Worm (Caenorhabditis elegans) whole organism, L2 larva: ENCODE measurements around the gene nhr-127.

Experiments used
- C34F6.9 ChIP-seq: fragments of 150-350 bp; optimal IDR thresholded peaks from 2 replicates; lab custom pipeline; 2014; ENCODE audit warnings: missing biosample characterization, missing genetic modification characterization
- F13H6.1 ChIP-seq: sonication (generic microtip); optimal IDR thresholded peaks from 2 replicates; lab custom pipeline; 2016; ENCODE audit warnings: missing genetic modification characterization, missing compliant biosample characterization
- ZK546.5 ChIP-seq: sonication (generic microtip); optimal IDR thresholded peaks from 2 replicates; lab custom pipeline; 2017; ENCODE audit warnings: missing biosample characterization, missing genetic modification characterization
- ama-1 ChIP-seq: fragments of 150-350 bp; optimal IDR thresholded peaks from 2 replicates; lab custom pipeline; 2018; ENCODE audit warnings: inconsistent platforms
- blmp-1 ChIP-seq: sonication (generic microtip); optimal IDR thresholded peaks from 2 replicates; lab custom pipeline; 2017; ENCODE audit warnings: missing genetic modification characterization, mild to moderate bottlenecking, missing compliant biosample characterization, antibody characterized with exemption, moderate library complexity; ENCODE audit not compliant: insufficient read depth
- ceh-16 ChIP-seq: fragments of 150-350 bp; optimal IDR thresholded peaks from 2 replicates; lab custom pipeline; 2014; ENCODE audit warnings: missing biosample characterization, missing genetic modification characterization
- crh-2 ChIP-seq: sonication (generic microtip); optimal IDR thresholded peaks from 2 replicates; lab custom pipeline; 2017; ENCODE audit warnings: missing biosample characterization, missing genetic modification characterization
- dmd-4 ChIP-seq: sonication (generic microtip); optimal IDR thresholded peaks from 2 replicates; lab custom pipeline; 2017; ENCODE audit warnings: missing biosample characterization, missing genetic modification characterization
- egl-27 ChIP-seq: sonication (generic microtip); optimal IDR thresholded peaks from 3 replicates; lab custom pipeline; 2017; ENCODE audit warnings: missing biosample characterization, missing genetic modification reagents, missing genetic modification characterization
- elt-3 ChIP-seq: sonication (generic microtip); optimal IDR thresholded peaks from 2 replicates; lab custom pipeline; 2017; ENCODE audit warnings: missing biosample characterization, missing genetic modification characterization
- fos-1 ChIP-seq: fragments of 150-350 bp; optimal IDR thresholded peaks from 2 replicates; lab custom pipeline; 2014; ENCODE audit warnings: missing biosample characterization, missing genetic modification characterization
- gmeb-1 ChIP-seq: fragments of 150-350 bp; optimal IDR thresholded peaks from 2 replicates; lab custom pipeline; 2014; ENCODE audit warnings: missing biosample characterization, missing genetic modification characterization
- lin-13 ChIP-seq: fragments of 150-350 bp; optimal IDR thresholded peaks from 2 replicates; lab custom pipeline; 2014; ENCODE audit warnings: missing biosample characterization, missing genetic modification reagents, missing genetic modification characterization
- lin-39 ChIP-seq: fragments of 150-350 bp; optimal IDR thresholded peaks from 2 replicates; lab custom pipeline; 2014; ENCODE audit warnings: missing biosample characterization, missing genetic modification reagents, missing genetic modification characterization
- lsy-2 ChIP-seq, 2 experiments: fragments of 150-350 bp in 1 of 2; sonication (generic microtip) in 1 of 2; optimal IDR thresholded peaks; 2 replicates each; lab custom pipeline; 2014 to 2017; ENCODE audit warnings: missing biosample characterization in 2 of 2, missing genetic modification characterization in 2 of 2
- mab-5 ChIP-seq: fragments of 150-350 bp; optimal IDR thresholded peaks from 2 replicates; lab custom pipeline; 2014; ENCODE audit warnings: missing biosample characterization, missing genetic modification characterization
- mdl-1 ChIP-seq, 2 experiments: fragments of 150-350 bp in 1 of 2; sonication (generic microtip) in 1 of 2; optimal IDR thresholded peaks; 2 replicates each; lab custom pipeline; 2017; ENCODE audit warnings: missing biosample characterization in 2 of 2, missing genetic modification characterization in 2 of 2
- nhr-10 ChIP-seq: sonication (generic microtip); optimal IDR thresholded peaks from 2 replicates; lab custom pipeline; 2017; ENCODE audit warnings: missing biosample characterization, missing genetic modification characterization
- nhr-11 ChIP-seq: fragments of 150-350 bp; optimal IDR thresholded peaks from 2 replicates; lab custom pipeline; 2014; ENCODE audit warnings: missing biosample characterization, missing genetic modification characterization
- nhr-12 ChIP-seq: fragments of 150-350 bp; optimal IDR thresholded peaks from 2 replicates; lab custom pipeline; 2014; ENCODE audit warnings: missing biosample characterization, missing genetic modification characterization
- nhr-23 ChIP-seq: fragments of 150-350 bp; optimal IDR thresholded peaks from 2 replicates; lab custom pipeline; 2014; ENCODE audit warnings: missing biosample characterization, missing genetic modification reagents, missing genetic modification characterization
- nhr-237 ChIP-seq: fragments of 150-350 bp; optimal IDR thresholded peaks from 2 replicates; lab custom pipeline; 2014; ENCODE audit warnings: missing biosample characterization, missing genetic modification characterization
- nhr-77 ChIP-seq: fragments of 150-350 bp; optimal IDR thresholded peaks from 2 replicates; lab custom pipeline; 2014; ENCODE audit warnings: missing biosample characterization, missing genetic modification characterization
- sem-4 ChIP-seq: fragments of 150-350 bp; optimal IDR thresholded peaks from 2 replicates; lab custom pipeline; 2014; ENCODE audit warnings: missing biosample characterization, missing genetic modification reagents, missing genetic modification characterization
- skn-1 ChIP-seq: sonication (generic microtip); optimal IDR thresholded peaks from 2 replicates; lab custom pipeline; 2017; ENCODE audit warnings: missing biosample characterization, missing genetic modification characterization
- sma-9 ChIP-seq, 2 experiments: fragments of 150-350 bp in 1 of 2; sonication (generic microtip) in 1 of 2; optimal IDR thresholded peaks; 2 replicates each; lab custom pipeline; 2014 to 2016; ENCODE audit warnings: missing genetic modification characterization in 2 of 2, mild to moderate bottlenecking in 1 of 2, missing biosample characterization in 1 of 2, missing compliant biosample characterization in 1 of 2, missing genetic modification reagents in 1 of 2, moderate library complexity in 1 of 2
- snpc-4 ChIP-seq: fragments of 150-350 bp; optimal IDR thresholded peaks from 2 replicates; lab custom pipeline; 2014; ENCODE audit warnings: missing biosample characterization, missing genetic modification characterization
- unc-39 ChIP-seq: fragments of 150-350 bp; optimal IDR thresholded peaks from 2 replicates; lab custom pipeline; 2014; ENCODE audit warnings: missing biosample characterization, missing genetic modification characterization
- ztf-1 ChIP-seq: fragments of 200-800 bp; sonication (Bioruptor generic); conservative IDR thresholded peaks from 2 replicates; pipeline ENCODE4 v1.3.6; 2022; ENCODE audit warnings: missing genetic modification characterization, missing compliant biosample characterization
- ztf-11 ChIP-seq: sonication (generic microtip); optimal IDR thresholded peaks from 2 replicates; lab custom pipeline; 2017; ENCODE audit warnings: missing biosample characterization, missing genetic modification characterization
- ztf-4 ChIP-seq: fragments of 150-350 bp; optimal IDR thresholded peaks from 2 replicates; lab custom pipeline; 2014; ENCODE audit warnings: missing biosample characterization, missing genetic modification characterization

The nhr-127 gene

DNA sequence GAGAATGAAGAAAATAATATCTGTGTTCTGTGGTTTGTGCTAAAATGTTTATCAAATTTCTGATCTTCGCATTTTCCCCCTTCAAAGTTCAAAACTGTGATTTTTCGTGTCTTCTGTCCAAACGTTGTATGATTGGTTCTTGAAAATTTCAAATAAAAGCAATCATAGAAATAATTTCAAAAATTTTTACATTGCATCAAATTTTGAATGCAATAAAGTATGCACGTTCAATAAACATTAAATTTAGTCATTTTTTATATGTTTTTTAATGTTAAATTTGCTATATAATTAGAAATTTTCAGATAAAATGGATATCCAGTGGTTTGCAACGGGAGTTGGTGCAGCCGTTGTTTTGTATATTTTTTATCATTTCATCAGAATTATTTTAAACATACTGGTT is 35.8 kb upstream of the nhr-127 start, which contains the start of gene stdh-2:
Gene stdh-2, plus strand, starts transcription at position 301 of the 400 bp plus-strand sequence.
- TF ChIP-seq nhr-11 (tag; lab: Kevin White, UChicago): no peak
- TF ChIP-seq nhr-77 (tag; lab: Kevin White, UChicago): no peak
- TF ChIP-seq nhr-23 (tag; lab: Kevin White, UChicago): no peak
- no peak for TF ChIP-seq ztf-4
- TF ChIP-seq sem-4 (tag; lab: Kevin White, UChicago): no peak
- TF ChIP-seq elt-3: no peak
- TF ChIP-seq ztf-11 (tag; lab: Kevin White, UChicago): no peak

DNA sequence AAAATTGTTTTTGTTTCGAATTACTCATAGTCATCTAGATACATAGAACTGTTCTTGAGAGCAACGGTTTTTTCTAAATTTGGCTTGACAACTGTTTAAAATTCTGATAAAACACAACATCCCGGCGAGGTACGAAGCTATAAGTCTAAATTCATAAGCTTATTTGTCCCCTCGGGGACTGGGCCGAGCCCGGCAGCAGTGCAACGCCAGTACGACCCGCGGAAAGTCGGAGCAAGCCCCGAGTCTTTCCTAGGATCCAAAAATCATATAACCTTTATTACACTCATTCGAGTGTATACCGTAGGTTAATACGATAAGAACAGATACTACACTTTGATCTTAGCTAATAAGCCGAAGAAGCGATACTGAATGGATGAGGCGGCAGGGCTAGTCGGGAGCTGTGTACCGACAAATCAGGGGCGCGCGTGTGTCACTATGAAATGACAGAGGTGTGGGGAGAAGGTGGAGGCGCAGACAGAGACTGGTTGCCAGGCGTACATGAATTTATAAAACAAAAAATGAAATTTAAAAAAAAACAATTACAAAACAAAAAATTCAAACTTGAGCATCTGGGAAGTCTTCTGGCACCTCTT is 34.2 kb upstream of the nhr-127 start:
- TF ChIP-seq sma-9 (GFP tag; optimal IDR thresholded peaks at IDR 0.05; lab: Kevin White, UChicago) (peak; percentile 1), sma-9 (tag; optimal IDR thresholded peaks at IDR 0.05; lab: Kevin White, UChicago) (no peak), C34F6.9 (tag; lab: Kevin White, UChicago) (no peak), snpc-4 (tag; lab: Kevin White, UChicago) (peak; percentile 21)

DNA sequence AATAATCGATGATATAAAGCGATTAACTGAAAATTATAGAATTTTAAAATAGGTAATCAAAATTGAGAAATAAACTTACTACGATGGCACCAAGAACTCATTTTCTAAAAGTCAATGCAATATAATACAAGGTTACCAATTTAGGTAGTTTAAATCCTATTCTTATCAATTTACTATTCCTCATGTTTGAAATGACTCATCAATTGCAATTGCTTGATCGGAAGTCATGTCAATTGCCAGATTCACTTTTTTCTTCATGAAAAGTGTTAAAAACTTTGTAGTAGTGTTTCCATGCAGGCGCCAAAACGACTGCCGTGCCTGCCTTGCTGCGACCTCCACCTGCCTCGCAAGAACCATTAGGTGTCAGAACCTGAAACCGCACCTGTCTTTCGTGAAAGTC is 33.2 kb upstream of the nhr-127 start, which contains the start of gene F11A5.13:
Gene F11A5.13, minus strand, starts transcription at position 101 of the 400 bp plus-strand sequence.
- no peak for TF ChIP-seq ztf-1 (GFP tag; lab: Robert Waterston, UW)
- no peak for TF ChIP-seq mab-5 (tag; lab: Kevin White, UChicago)
- TF ChIP-seq nhr-237 (tag; lab: Kevin White, UChicago): no peak
- TF ChIP-seq dmd-4 (tag; lab: Kevin White, UChicago): no peak
- TF ChIP-seq snpc-4 (tag; lab: Kevin White, UChicago): no peak
- no peak for TF ChIP-seq nhr-77 (tag; lab: Kevin White, UChicago)

DNA sequence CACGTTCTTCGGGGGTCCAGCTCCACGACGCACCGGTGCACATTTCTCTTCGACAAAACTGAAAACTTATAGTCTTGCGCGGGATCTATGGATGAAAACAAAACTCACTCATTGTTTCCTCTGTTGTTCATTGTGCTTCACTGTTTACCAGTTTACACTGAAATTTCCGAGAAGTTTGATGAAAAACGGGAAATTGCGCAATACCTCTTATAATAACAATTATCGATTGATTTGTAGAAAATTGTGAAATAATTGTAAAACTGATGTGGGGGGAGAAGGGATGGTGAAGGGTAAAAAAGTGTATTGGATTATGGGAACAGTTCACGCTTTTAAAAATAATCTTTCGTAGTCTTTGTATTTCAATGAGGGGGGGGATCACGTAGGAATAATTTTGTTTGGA is 30.3 kb upstream of the nhr-127 start:
- TF ChIP-seq ZK546.5 (tag; lab: Kevin White, UChicago) (no peak), nhr-10 (tag; lab: Kevin White, UChicago) (no peak), mdl-1 (tag; optimal IDR thresholded peaks at IDR 0.05; lab: Kevin White, UChicago) (no peak), unc-39 (tag; lab: Kevin White, UChicago) (no peak), lsy-2 (tag; optimal IDR thresholded peaks at IDR 0.05; lab: Kevin White, UChicago) (no peak), egl-27 (tag; lab: Kevin White, UChicago) (no peak), fos-1 (no peak), nhr-12 (tag; lab: Kevin White, UChicago) (no peak), lin-13 (GFP tag; lab: Kevin White, UChicago) (no peak), mab-5 (tag; lab: Kevin White, UChicago) (no peak), F13H6.1 (tag; lab: Kevin White, UChicago) (no peak), crh-2 (tag; lab: Kevin White, UChicago) (no peak)

DNA sequence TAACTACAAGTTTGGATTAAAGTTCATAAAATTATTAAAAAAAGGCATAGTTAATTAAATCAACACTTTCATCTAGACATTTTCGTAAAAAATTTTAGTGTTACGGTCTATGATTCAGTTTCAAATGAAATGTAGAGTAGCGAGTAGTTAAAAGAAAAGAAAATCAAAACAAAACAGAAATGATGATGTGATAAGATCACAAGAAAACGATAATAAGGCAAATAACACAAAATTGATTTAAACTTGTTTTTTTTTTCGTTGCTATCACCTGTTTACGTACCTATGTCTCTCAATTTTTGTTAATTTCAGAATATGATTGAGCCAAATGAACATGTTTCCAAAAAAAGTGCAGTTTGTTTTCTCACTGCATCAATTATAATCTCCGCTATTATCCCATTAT is 29.9 kb upstream of the nhr-127 start, which contains the start of the genes F21H7.2 and F21H7.12:
Gene F21H7.2, minus strand, starts transcription at position 101 of the 400 bp plus-strand sequence.
Gene F21H7.12, plus strand, starts transcription at position 270 of the 400 bp plus-strand sequence.
- TF ChIP-seq blmp-1 (tag; lab: Kevin White, UChicago): no peak
- TF ChIP-seq lin-39 (tag; lab: Kevin White, UChicago): no peak
- TF ChIP-seq, all 48 proteins: peak for 0

DNA sequence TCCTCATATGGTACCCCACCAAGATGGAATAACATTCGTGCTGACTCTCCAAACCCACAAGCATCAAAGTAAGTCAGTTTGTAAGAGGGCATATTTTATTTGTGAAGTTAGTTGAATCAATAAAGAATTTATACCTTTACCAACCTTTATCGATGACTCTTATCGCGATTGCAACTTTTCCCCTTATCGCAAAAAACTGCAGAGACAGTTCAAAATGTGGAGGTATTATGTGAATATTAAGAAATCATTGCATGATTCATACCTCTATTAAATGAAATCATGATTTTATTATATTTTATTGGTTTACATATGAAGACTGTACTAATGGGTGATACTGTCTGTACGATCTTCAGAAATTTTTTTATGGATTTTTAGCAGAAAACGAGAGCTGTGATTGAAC is 27.6 kb upstream of the nhr-127 start, which contains the start of gene gst-22:
Gene gst-22, minus strand, starts transcription at position 103 of the 400 bp plus-strand sequence.
- TF ChIP-seq sma-9 (GFP tag; optimal IDR thresholded peaks at IDR 0.05; lab: Kevin White, UChicago) (peak; percentile 56), sma-9 (tag; optimal IDR thresholded peaks at IDR 0.05; lab: Kevin White, UChicago) (no peak), fos-1 (peak; percentile 99), gmeb-1 (tag; lab: Kevin White, UChicago) (peak; percentile 5), ama-1 (lab: Kevin White, UChicago) (no peak), sem-4 (tag; lab: Kevin White, UChicago) (no peak), mab-5 (tag; lab: Kevin White, UChicago) (no peak), nhr-10 (tag; lab: Kevin White, UChicago) (no peak), dmd-4 (tag; lab: Kevin White, UChicago) (no peak), ceh-16 (no peak), skn-1 (peak; percentile 10)
